Worm (Caenorhabditis elegans) whole organism, L2 larva: Measurements from ENCODE around the gene T08D10.3.
A peak's percentile ranks its signal among the peaks of the same experiment; 100 is the strongest.

Experiments
- fos-1 ChIP-seq: fragments of 150-350 bp; optimal IDR thresholded peaks from 2 replicates; lab custom pipeline; 2014; ENCODE audit warnings: missing biosample characterization, missing genetic modification characterization
- nhr-237 ChIP-seq: fragments of 150-350 bp; optimal IDR thresholded peaks from 2 replicates; lab custom pipeline; 2014; ENCODE audit warnings: missing biosample characterization, missing genetic modification characterization
- peb-1 ChIP-seq: fragments of 150-350 bp; optimal IDR thresholded peaks from 2 replicates; lab custom pipeline; 2014; ENCODE audit warnings: missing biosample characterization, missing genetic modification characterization
- unc-39 ChIP-seq: fragments of 150-350 bp; optimal IDR thresholded peaks from 2 replicates; lab custom pipeline; 2014; ENCODE audit warnings: missing biosample characterization, missing genetic modification characterization
- ztf-11 ChIP-seq: sonication (generic microtip); optimal IDR thresholded peaks from 2 replicates; lab custom pipeline; 2017; ENCODE audit warnings: missing biosample characterization, missing genetic modification characterization

DNA sequence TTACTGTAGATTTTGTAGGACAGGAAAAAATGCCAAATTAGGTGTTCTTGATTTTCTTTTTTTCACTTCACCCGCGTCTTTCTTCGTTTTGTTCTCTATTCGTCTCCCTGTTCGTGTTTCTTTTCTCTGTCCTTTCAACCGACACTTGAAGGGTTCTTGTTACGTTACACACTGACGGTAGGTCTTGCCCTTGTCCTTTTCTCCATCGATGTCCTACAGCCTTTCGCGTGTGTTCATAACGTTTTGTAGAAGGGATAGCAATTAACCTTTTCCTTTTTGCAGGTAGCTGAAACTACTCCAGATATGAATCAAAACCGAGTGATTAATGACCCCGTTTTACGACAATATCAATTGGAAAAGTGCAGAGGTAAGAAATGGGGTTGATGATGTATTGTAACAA, 31.1 kb upstream of the T08D10.3 start, which contains the start of gene F55G7.1:
- peak; percentile 52 for TF ChIP-seq fos-1 (tag; lab: Kevin White, UChicago)
- no peak for TF ChIP-seq unc-39 (tag; lab: Kevin White, UChicago)
- peak; percentile 39 for TF ChIP-seq nhr-237
- TF ChIP-seq peb-1 (tag; lab: Kevin White, UChicago) = no peak
- no peak for TF ChIP-seq ztf-11 (tag; lab: Kevin White, UChicago)
